Worm (Caenorhabditis elegans) whole organism, mixed stage, embryonic: ENCODE results near the gene Y25C1A.6.

Source experiments
- M03D4.4 ChIP-seq: sonication (generic microtip); optimal IDR thresholded peaks from 2 replicates; lab custom pipeline; 2017; ENCODE audit warnings: mild to moderate bottlenecking, missing genetic modification characterization, missing compliant biosample characterization
- blmp-1 ChIP-seq: fragments of 150-350 bp; optimal IDR thresholded peaks from 2 replicates; lab custom pipeline; 2014; ENCODE audit warnings: missing biosample characterization, missing genetic modification characterization
- lsy-2 ChIP-seq: fragments of 150-350 bp; optimal IDR thresholded peaks from 2 replicates; lab custom pipeline; 2014; ENCODE audit warnings: missing biosample characterization, missing genetic modification characterization
- mep-1 ChIP-seq: fragments of 150-350 bp; optimal IDR thresholded peaks from 2 replicates; lab custom pipeline; 2017; ENCODE audit warnings: missing biosample characterization, missing genetic modification reagents, missing genetic modification characterization, inconsistent platforms
- nhr-28 ChIP-seq: fragments of 150-350 bp; optimal IDR thresholded peaks from 2 replicates; lab custom pipeline; 2014; ENCODE audit warnings: missing biosample characterization, missing genetic modification characterization
- sptf-1 ChIP-seq: sonication (generic microtip); optimal IDR thresholded peaks from 2 replicates; lab custom pipeline; 2017; ENCODE audit warnings: mild to moderate bottlenecking, missing genetic modification characterization, moderate library complexity, missing compliant biosample characterization
- unc-62 ChIP-seq: fragments of 150-350 bp; optimal IDR thresholded peaks from 2 replicates; lab custom pipeline; 2014; ENCODE audit warnings: missing biosample characterization, missing genetic modification reagents, missing genetic modification characterization
- ztf-11 ChIP-seq: fragments of 150-350 bp; optimal IDR thresholded peaks from 2 replicates; lab custom pipeline; 2014; ENCODE audit warnings: missing biosample characterization, missing genetic modification characterization

ce11 chrII:3054221-3054620 is 6.7 kb upstream of the Y25C1A.6 start, which contains the start of gene lido-13:
- TF ChIP-seq mep-1 (tag; lab: Kevin White, UChicago) = no peak
- TF ChIP-seq ztf-11 = no peak
- TF ChIP-seq sptf-1 (tag; lab: Kevin White, UChicago) = no peak
- no peak for TF ChIP-seq nhr-28
- no peak for TF ChIP-seq unc-62 (GFP tag; lab: Kevin White, UChicago)
- TF ChIP-seq lsy-2 (tag; lab: Kevin White, UChicago) = no peak
- no peak for TF ChIP-seq M03D4.4
- TF ChIP-seq blmp-1 (tag; lab: Kevin White, UChicago) = no peak
